Worm (Caenorhabditis elegans): ENCODE data around the gene C05D11.8.

The C05D11.8 gene

DNA sequence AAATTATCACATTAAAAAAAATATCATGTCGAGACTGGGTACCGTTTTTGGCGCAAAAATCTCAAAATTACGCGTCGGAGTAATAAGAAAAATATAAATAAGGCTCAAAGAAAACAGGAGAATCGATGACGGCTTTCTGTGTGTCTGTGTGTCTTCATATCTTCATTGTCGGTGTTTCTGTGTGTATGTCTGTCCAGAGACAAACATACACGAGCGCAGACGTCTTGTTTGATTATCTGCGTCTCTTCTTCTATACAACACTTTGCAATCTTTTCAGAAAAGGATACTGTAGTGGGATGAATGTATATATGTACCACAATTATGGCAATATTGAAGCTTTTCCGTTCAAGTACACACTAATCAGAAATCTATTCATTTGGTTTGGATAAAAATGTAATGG, 17.2 kb upstream of the C05D11.8 start, which contains the start of gene C05D11.13 (continued):
- no peak for TF ChIP-seq F49E8.2 (tag; optimal IDR thresholded peaks at IDR 0.05; ENCODE audit: borderline replicate concordance)
- TF ChIP-seq zip-2 (tag; optimal IDR thresholded peaks at IDR 0.05) = no peak
- TF ChIP-seq mep-1 (tag; optimal IDR thresholded peaks at IDR 0.05) = peak; percentile 73
- TF ChIP-seq T20F7.1 (GFP tag; optimal IDR thresholded peaks at IDR 0.05) = no peak
- peak; percentile 39 for TF ChIP-seq nhr-102 (tag; optimal IDR thresholded peaks at IDR 0.05)
- no peak for TF ChIP-seq ceh-82 (tag; optimal IDR thresholded peaks at IDR 0.05)
- TF ChIP-seq rbr-2 (tag; optimal IDR thresholded peaks at IDR 0.05) = peak; percentile 37
- no peak for TF ChIP-seq nhr-77 (tag; optimal IDR thresholded peaks at IDR 0.05)
- TF ChIP-seq aha-1 (tag) = peak; percentile 1
- peak; percentile 12 for TF ChIP-seq dpl-1 (GFP tag; optimal IDR thresholded peaks at IDR 0.05)
- no peak for TF ChIP-seq gei-8 (GFP tag; optimal IDR thresholded peaks at IDR 0.05)
- TF ChIP-seq egl-43 (GFP tag; IDR thresholded peaks at IDR 0.05) = no peak
- TF ChIP-seq lin-38 (GFP tag; IDR thresholded peaks at IDR 0.05) = peak; percentile 58
- TF ChIP-seq mdl-1 (tag; optimal IDR thresholded peaks at IDR 0.05) = peak; percentile 28 to 74
- peak; percentile 54 for TF ChIP-seq nhr-6 (tag; optimal IDR thresholded peaks at IDR 0.05)
- TF ChIP-seq mxl-2 (GFP tag; conservative IDR thresholded peaks at IDR 0.05) = no peak
- peak; percentile 63; the same call in 1 of the 2 replicates for TF ChIP-seq T26A8.4 (GFP tag; IDR thresholded peaks at IDR 0.05)
- TF ChIP-seq saeg-2 (GFP tag; IDR thresholded peaks at IDR 0.05) = no peak
- no peak for TF ChIP-seq attf-4 (tag; optimal IDR thresholded peaks at IDR 0.05)
- TF ChIP-seq spr-3 (GFP tag; optimal IDR thresholded peaks at IDR 0.05) = no peak
- TF ChIP-seq ztf-11 (tag; optimal IDR thresholded peaks at IDR 0.05) = no peak
- TF ChIP-seq zag-1 (tag; optimal IDR thresholded peaks at IDR 0.05) = no peak
- peak; percentile 30; the same call in 1 of the 2 replicates for TF ChIP-seq dmd-6 (GFP tag; IDR thresholded peaks at IDR 0.05)
- TF ChIP-seq lin-29 (GFP tag; IDR thresholded peaks at IDR 0.05) = no peak
- no peak for TF ChIP-seq nhr-25 (tag; optimal IDR thresholded peaks at IDR 0.05; ENCODE audit: borderline replicate concordance, insufficient read depth)
- no peak for TF ChIP-seq R02D3.7 (tag; optimal IDR thresholded peaks at IDR 0.05)
- no peak for TF ChIP-seq sdz-12 (GFP tag; optimal IDR thresholded peaks at IDR 0.05)
- peak; percentile 27; the same call in 1 of the 2 replicates for TF ChIP-seq lin-1 (GFP tag; IDR thresholded peaks at IDR 0.05)
- TF ChIP-seq snpc-4 (tag; optimal IDR thresholded peaks at IDR 0.05) = no peak
- TF ChIP-seq dmd-8 (GFP tag; IDR thresholded peaks at IDR 0.05) = no peak
- TF ChIP-seq Y48G9A.11 (GFP tag; IDR thresholded peaks at IDR 0.05) = no peak
- TF ChIP-seq daf-8 (GFP tag; IDR thresholded peaks at IDR 0.05) = no peak
- TF ChIP-seq lir-3 (tag; optimal IDR thresholded peaks at IDR 0.05) = no peak
- no peak for TF ChIP-seq F44E2.7 (GFP tag; IDR thresholded peaks at IDR 0.05)
- TF ChIP-seq aly-2 (tag; optimal IDR thresholded peaks at IDR 0.05) = no peak
- no peak for TF ChIP-seq vab-7 (GFP tag; IDR thresholded peaks at IDR 0.05)
- no peak for TF ChIP-seq php-3 (GFP tag; IDR thresholded peaks at IDR 0.05)

DNA sequence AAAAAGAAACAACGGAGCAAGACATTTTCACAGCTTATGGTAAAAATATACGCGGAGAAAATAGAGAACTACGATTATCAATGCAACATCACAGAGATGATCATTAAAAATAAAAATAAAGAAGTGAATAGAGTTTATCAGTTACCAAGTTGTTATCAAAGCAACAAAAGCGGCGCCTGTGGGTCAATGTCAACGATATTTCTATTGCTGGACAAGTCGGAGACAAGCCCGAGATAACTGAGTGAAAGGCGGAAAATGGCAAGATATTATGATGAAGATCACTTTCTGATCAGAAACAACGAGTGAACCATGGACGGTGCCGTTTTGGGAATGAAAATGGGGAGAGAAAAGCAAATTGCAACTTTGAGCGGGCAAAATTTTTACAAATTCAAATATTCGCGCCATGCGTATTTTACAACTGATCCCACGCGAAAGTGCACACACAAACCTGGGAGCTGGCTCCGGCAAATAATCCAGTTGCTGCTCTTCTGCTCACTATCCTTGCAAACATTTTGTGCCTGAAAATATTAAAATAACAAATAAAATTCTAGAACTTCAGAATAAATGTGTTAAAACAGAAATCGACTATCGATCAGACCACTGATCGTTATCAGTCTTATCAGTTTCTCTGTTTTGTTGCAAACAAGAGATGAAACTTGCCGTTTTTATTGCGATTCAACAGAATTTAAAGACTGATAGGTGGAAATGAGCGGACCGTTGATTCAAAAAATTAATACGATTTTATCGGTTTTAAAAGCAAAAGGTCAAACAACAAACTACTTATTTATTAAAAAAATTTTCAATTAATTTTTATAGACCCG, 15.4 kb upstream of the C05D11.8 start, which contains the start of gene mel-32:
TSS of gene mel-32 (minus strand) at position 696 of the 821 bp plus-strand sequence.
- TF ChIP-seq dmd-8 (GFP tag; IDR thresholded peaks at IDR 0.05) (no peak), mxl-2 (GFP tag; conservative IDR thresholded peaks at IDR 0.05) (no peak), ceh-28 (tag; optimal IDR thresholded peaks at IDR 0.05) (no peak), rbr-2 (tag; optimal IDR thresholded peaks at IDR 0.05) (no peak), Y75B8A.6 (GFP tag; IDR thresholded peaks at IDR 0.05) (no peak), fos-1 (tag; optimal IDR thresholded peaks at IDR 0.05) (no peak), nhr-102 (tag; optimal IDR thresholded peaks at IDR 0.05) (no peak), T20F7.1 (GFP tag; optimal IDR thresholded peaks at IDR 0.05) (no peak), ZK337.2 (GFP tag; IDR thresholded peaks at IDR 0.05) (no peak), hmg-1.1 (GFP tag; IDR thresholded peaks at IDR 0.05) (0 out of 2 replicates have a peak, but pooled peaks have one; percentile 20), unc-39 (tag; optimal IDR thresholded peaks at IDR 0.05) (no peak), zip-2 (tag; optimal IDR thresholded peaks at IDR 0.05) (no peak), dmd-9 (GFP tag; IDR thresholded peaks at IDR 0.05) (no peak), unc-130 (GFP tag; optimal IDR thresholded peaks at IDR 0.05) (peak; percentile 62), gei-8 (GFP tag; optimal IDR thresholded peaks at IDR 0.05) (no peak), set-16 (GFP tag; IDR thresholded peaks at IDR 0.05) (no peak), lsy-2 (tag; optimal IDR thresholded peaks at IDR 0.05) (peak in 1 of 2 experiments; percentile 43), vab-7 (GFP tag; IDR thresholded peaks at IDR 0.05) (no peak), dmd-6 (GFP tag; IDR thresholded peaks at IDR 0.05) (peak; percentile 31), lin-15B (tag; optimal IDR thresholded peaks at IDR 0.05) (no peak), nhr-41 (GFP tag; IDR thresholded peaks at IDR 0.05) (no peak), Y48G9A.11 (GFP tag; IDR thresholded peaks at IDR 0.05) (peak; percentile 58; the same call in 1 of the 2 replicates), mdt-29 (GFP tag; IDR thresholded peaks at IDR 0.05) (no peak), daf-8 (GFP tag; IDR thresholded peaks at IDR 0.05) (no peak)

Measured in whole organism, L4 larva.